Worm (Caenorhabditis elegans) whole organism, L4 larva: Measurements from ENCODE around the gene F54B11.11.

Source experiments
- D1046.2 ChIP-seq: fragments of 200-800 bp; sonication (Bioruptor generic); IDR thresholded peaks from 2 replicates; pipeline ENCODE4 v1.3.6; 2022; ENCODE audit warnings: missing genetic modification characterization, missing compliant biosample characterization
- F10B5.3 ChIP-seq: sonication (generic microtip); optimal IDR thresholded peaks from 2 replicates; lab custom pipeline; 2016; ENCODE audit warnings: mild to moderate bottlenecking, missing genetic modification characterization, missing compliant biosample characterization
- F49E8.2 ChIP-seq: sonication (generic microtip); optimal IDR thresholded peaks from 2 replicates; lab custom pipeline; 2016; ENCODE audit warnings: missing compliant biosample characterization, mild to moderate bottlenecking, missing genetic modification characterization, borderline replicate concordance
- Y48G9A.11 ChIP-seq: fragments of 200-800 bp; sonication (Bioruptor generic); IDR thresholded peaks from 2 replicates; pipeline ENCODE4 v1.3.6; 2022; ENCODE audit warnings: missing genetic modification reagents, missing genetic modification characterization, missing compliant biosample characterization
- aha-1 ChIP-seq: fragments of 150-350 bp; peaks from one replicate; lab custom pipeline; 2014; ENCODE audit warnings: missing biosample characterization, missing genetic modification characterization
- aly-2 ChIP-seq: sonication (generic microtip); optimal IDR thresholded peaks from 2 replicates; lab custom pipeline; 2018; ENCODE audit warnings: missing biosample characterization, missing genetic modification characterization
- arid-1 ChIP-seq: fragments of 200-800 bp; sonication (Bioruptor generic); conservative IDR thresholded peaks from 2 replicates; pipeline ENCODE4 v1.3.6; 2022; ENCODE audit warnings: missing genetic modification reagents, missing genetic modification characterization, missing compliant biosample characterization
- attf-4 ChIP-seq: sonication (generic microtip); optimal IDR thresholded peaks from 3 replicates; lab custom pipeline; 2017; ENCODE audit warnings: missing biosample characterization, missing genetic modification characterization
- ceh-32 ChIP-seq: sonication (generic microtip); optimal IDR thresholded peaks from 2 replicates; lab custom pipeline; 2016; ENCODE audit warnings: mild to moderate bottlenecking, missing genetic modification characterization, missing compliant biosample characterization; ENCODE audit not compliant: poor library complexity
- ceh-44 ChIP-seq: fragments of 200-800 bp; sonication (Bioruptor generic); IDR thresholded peaks from 2 replicates; pipeline ENCODE4 v1.3.6; 2022; ENCODE audit warnings: missing genetic modification reagents, missing genetic modification characterization, missing compliant biosample characterization
- cey-2 ChIP-seq: sonication (generic microtip); optimal IDR thresholded peaks from 3 replicates; lab custom pipeline; 2017; ENCODE audit warnings: missing genetic modification characterization, mild to moderate bottlenecking, missing compliant biosample characterization, antibody characterized with exemption, borderline replicate concordance; ENCODE audit not compliant: insufficient read depth
- daf-16 ChIP-seq, 3 experiments: sonication (generic microtip); optimal IDR thresholded peaks; 2 replicates each; lab custom pipeline; 2016 to 2017; ENCODE audit warnings: missing genetic modification characterization in 3 of 3, missing genetic modification reagents in 3 of 3, mild to moderate bottlenecking in 2 of 3, missing compliant biosample characterization in 2 of 3, missing biosample characterization in 1 of 3, moderate library complexity in 1 of 3
- dpl-1 ChIP-seq: fragments of 150-350 bp; optimal IDR thresholded peaks from 2 replicates; lab custom pipeline; 2014; ENCODE audit warnings: missing biosample characterization, missing genetic modification reagents, missing genetic modification characterization
- dve-1 ChIP-seq: sonication (generic microtip); optimal IDR thresholded peaks from 2 replicates; lab custom pipeline; 2017; ENCODE audit warnings: antibody characterized with exemption, mild to moderate bottlenecking, missing genetic modification characterization, missing compliant biosample characterization; ENCODE audit not compliant: insufficient read depth
- egl-43 ChIP-seq: fragments of 200-800 bp; sonication (Bioruptor generic); IDR thresholded peaks from 2 replicates; pipeline ENCODE4 v1.3.6; 2022; ENCODE audit warnings: missing genetic modification reagents, missing genetic modification characterization, missing compliant biosample characterization
- gei-8 ChIP-seq: fragments of 200-800 bp; sonication (Bioruptor generic); optimal IDR thresholded peaks from 2 replicates; lab custom pipeline; 2018; ENCODE audit warnings: mild to moderate bottlenecking, missing genetic modification characterization, missing compliant biosample characterization
- hif-1 ChIP-seq, 2 experiments: sonication (generic microtip); optimal IDR thresholded peaks; 2 replicates each; lab custom pipeline; 2016 to 2017; ENCODE audit warnings: missing compliant biosample characterization in 2 of 2, missing genetic modification characterization in 2 of 2, missing genetic modification reagents in 2 of 2, missing genotype in 2 of 2, mild to moderate bottlenecking in 1 of 2
- hlh-30 ChIP-seq: sonication (generic microtip); optimal IDR thresholded peaks from 2 replicates; lab custom pipeline; 2017; ENCODE audit warnings: antibody characterized with exemption, mild to moderate bottlenecking, missing genetic modification characterization, missing compliant biosample characterization; ENCODE audit not compliant: insufficient read depth
- hmg-1.1 ChIP-seq: fragments of 200-800 bp; sonication (Bioruptor generic); IDR thresholded peaks from 2 replicates; pipeline ENCODE4 v1.3.6; 2022; ENCODE audit warnings: missing genetic modification reagents, missing genetic modification characterization, missing compliant biosample characterization
- jun-1 ChIP-seq: fragments of 150-350 bp; optimal IDR thresholded peaks from 2 replicates; lab custom pipeline; 2014; ENCODE audit warnings: missing biosample characterization, missing genetic modification reagents, missing genetic modification characterization
- lin-1 ChIP-seq: fragments of 200-800 bp; sonication (Bioruptor generic); IDR thresholded peaks from 2 replicates; pipeline ENCODE4 v1.3.6; 2022; ENCODE audit warnings: missing genetic modification reagents, missing genetic modification characterization, missing compliant biosample characterization
- madf-9 ChIP-seq: fragments of 200-800 bp; sonication (Bioruptor generic); conservative IDR thresholded peaks from 2 replicates; pipeline ENCODE4 v1.3.6; 2022; ENCODE audit warnings: missing genetic modification reagents, missing genetic modification characterization, missing compliant biosample characterization
- mdl-1 ChIP-seq, 2 experiments: fragments of 150-350 bp in 1 of 2; sonication (generic microtip) in 1 of 2; optimal IDR thresholded peaks; 2 replicates each; lab custom pipeline; 2014 to 2017; ENCODE audit warnings: missing biosample characterization in 2 of 2, missing genetic modification characterization in 2 of 2
- mdt-29 ChIP-seq: fragments of 200-800 bp; sonication (Bioruptor generic); IDR thresholded peaks from 2 replicates; pipeline ENCODE4 v1.3.6; 2022; ENCODE audit warnings: missing genetic modification reagents, missing genetic modification characterization, missing compliant biosample characterization
- mep-1 ChIP-seq: fragments of 150-350 bp; sonication (generic microtip); optimal IDR thresholded peaks from 3 replicates; lab custom pipeline; 2014; ENCODE audit warnings: missing biosample characterization, missing genetic modification characterization
- mes-2 ChIP-seq: sonication (generic microtip); optimal IDR thresholded peaks from 2 replicates; lab custom pipeline; 2016; ENCODE audit warnings: missing genotype, mild to moderate bottlenecking, missing genetic modification characterization, missing compliant biosample characterization; ENCODE audit not compliant: poor library complexity, severe bottlenecking
- mxl-3 ChIP-seq: fragments of 200-800 bp; sonication (Bioruptor generic); optimal IDR thresholded peaks from 2 replicates; lab custom pipeline; 2018; ENCODE audit warnings: mild to moderate bottlenecking, missing genetic modification characterization, missing compliant biosample characterization
- nhr-10 ChIP-seq: fragments of 150-350 bp; optimal IDR thresholded peaks from 2 replicates; lab custom pipeline; 2014; ENCODE audit warnings: missing biosample characterization, missing genetic modification characterization
- nhr-102 ChIP-seq: sonication (generic microtip); optimal IDR thresholded peaks from 2 replicates; lab custom pipeline; 2016; ENCODE audit warnings: mild to moderate bottlenecking, missing genetic modification characterization, moderate library complexity, missing compliant biosample characterization
- nhr-25 ChIP-seq: sonication (generic microtip); optimal IDR thresholded peaks from 2 replicates; lab custom pipeline; 2017; ENCODE audit warnings: missing genetic modification characterization, mild to moderate bottlenecking, missing compliant biosample characterization, antibody characterized with exemption, moderate library complexity, borderline replicate concordance; ENCODE audit not compliant: insufficient read depth
- nhr-28 ChIP-seq: fragments of 150-350 bp; optimal IDR thresholded peaks from 2 replicates; lab custom pipeline; 2014; ENCODE audit warnings: missing biosample characterization, missing genetic modification characterization
- nhr-42 ChIP-seq: fragments of 200-800 bp; sonication (Bioruptor generic); IDR thresholded peaks from 2 replicates; pipeline ENCODE4 v1.3.6; 2022; ENCODE audit warnings: missing genetic modification characterization, missing compliant biosample characterization
- php-3 ChIP-seq: fragments of 200-800 bp; sonication (Bioruptor generic); IDR thresholded peaks from 2 replicates; pipeline ENCODE4 v1.3.6; 2022; ENCODE audit warnings: missing genetic modification reagents, missing genetic modification characterization, missing compliant biosample characterization
- rbr-2 ChIP-seq: sonication (generic microtip); optimal IDR thresholded peaks from 2 replicates; lab custom pipeline; 2016; ENCODE audit warnings: missing genotype, missing genetic modification characterization, missing compliant biosample characterization
- spr-1 ChIP-seq: sonication (generic microtip); optimal IDR thresholded peaks from 2 replicates; lab custom pipeline; 2016; ENCODE audit warnings: mild to moderate bottlenecking, missing genetic modification characterization, missing compliant biosample characterization
- tag-97 ChIP-seq: fragments of 200-800 bp; sonication (Bioruptor generic); IDR thresholded peaks from 2 replicates; pipeline ENCODE4 v1.3.6; 2022; ENCODE audit warnings: missing genetic modification characterization, missing compliant biosample characterization
- tra-1 ChIP-seq: fragments of 200-800 bp; sonication (Bioruptor generic); IDR thresholded peaks from 2 replicates; pipeline ENCODE4 v1.3.6; 2022; ENCODE audit warnings: missing genetic modification reagents, missing genetic modification characterization, missing compliant biosample characterization
- unc-130 ChIP-seq: sonication (generic microtip); optimal IDR thresholded peaks from 2 replicates; lab custom pipeline; 2016; ENCODE audit warnings: missing genetic modification reagents, missing genetic modification characterization, missing compliant biosample characterization
- zfp-3 ChIP-seq: fragments of 200-800 bp; sonication (Bioruptor generic); conservative IDR thresholded peaks from 2 replicates; pipeline ENCODE4 v1.3.6; 2022; ENCODE audit warnings: missing genetic modification reagents, missing genetic modification characterization, missing compliant biosample characterization
- ztf-11 ChIP-seq: fragments of 150-350 bp; optimal IDR thresholded peaks from 2 replicates; lab custom pipeline; 2014; ENCODE audit warnings: missing biosample characterization, missing genetic modification characterization
- ztf-7 ChIP-seq: fragments of 150-350 bp; optimal IDR thresholded peaks from 2 replicates; lab custom pipeline; 2014; ENCODE audit warnings: missing biosample characterization, missing genetic modification characterization

F54B11.11 gene

ce11 chrX:13566436-13566835 is 12.1 kb upstream of the F54B11.11 start, which contains the start of gene R01E6.2:
R01E6.2 (minus strand) TSS chrX:13566536.
- TF ChIP-seq Y48G9A.11 (GFP tag; lab: Robert Waterston, UW): no peak
- TF ChIP-seq jun-1 (tag; lab: Kevin White, UChicago): no peak
- TF ChIP-seq zfp-3: no peak

- TF ChIP-seq nhr-102 (tag; lab: Kevin White, UChicago): no peak
These were observed 8.7 kb upstream of the F54B11.11 start, which contains the start of gene R01E6.7 for ce11 chrX:13569854-13570253. R01E6.7 (minus strand) TSS chrX:13569954.

DNA sequence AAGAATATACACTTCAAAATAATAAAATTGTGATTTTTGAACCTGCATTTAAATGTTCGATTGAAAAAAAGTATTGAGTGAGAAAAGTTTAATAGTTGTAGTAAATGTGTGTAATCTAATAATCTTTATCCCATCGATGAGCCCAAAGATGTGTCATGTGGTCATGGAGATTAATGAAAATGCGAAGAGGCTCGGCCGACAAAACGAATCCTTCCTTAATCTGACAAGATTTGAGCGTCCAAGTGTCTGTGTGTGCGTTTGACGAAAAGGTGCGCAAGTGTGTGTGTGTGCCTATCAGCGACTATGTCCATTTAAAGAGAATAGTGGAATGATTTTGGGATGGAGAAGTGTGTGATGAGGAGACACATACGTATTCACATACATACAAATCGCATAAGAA is 4.6 kb upstream of the F54B11.11 start:
- TF ChIP-seq arid-1 (GFP tag; lab: Robert Waterston, UW) (no peak), F10B5.3 (tag; lab: Kevin White, UChicago) (no peak), tra-1 (GFP tag; lab: Robert Waterston, UW) (no peak)
- TF ChIP-seq, all 104 proteins: peak for 0

ce11 chrX:13581820-13582219 is 3.2 kb downstream of the F54B11.11 start, which contains the start of gene F54B11.10:
F54B11.10 (plus strand) TSS chrX:13582120.
- TF ChIP-seq F49E8.2 (tag; lab: Kevin White, UChicago): no peak
- TF ChIP-seq dpl-1: no peak
- TF ChIP-seq nhr-10 (tag; lab: Kevin White, UChicago): no peak
- no peak for TF ChIP-seq ztf-7
- no peak for TF ChIP-seq madf-9 (GFP tag; lab: Robert Waterston, UW)
- no peak for TF ChIP-seq mxl-3 (GFP tag; lab: Kevin White, UChicago)
- no peak for TF ChIP-seq unc-130 (GFP tag; lab: Kevin White, UChicago)
- no peak for TF ChIP-seq attf-4 (tag; lab: Kevin White, UChicago)
- no peak for TF ChIP-seq ceh-32 (tag; lab: Kevin White, UChicago)
- no peak for TF ChIP-seq mdt-29 (GFP tag; lab: Robert Waterston, UW)
- no peak for TF ChIP-seq lin-1

- TF ChIP-seq mdl-1 (tag; optimal IDR thresholded peaks at IDR 0.05; lab: Kevin White, UChicago) (peak in 1 of 2 experiments; percentile 47), nhr-28 (tag; lab: Kevin White, UChicago) (peak; percentile 17), cey-2 (tag; lab: Kevin White, UChicago) (no peak), tag-97 (GFP tag; lab: Robert Waterston, UW) (no peak), ztf-11 (tag; lab: Kevin White, UChicago) (no peak), mes-2 (peak; percentile 60), dve-1 (peak; percentile 8), aha-1 (tag; lab: Kevin White, UChicago) (peak; percentile 99), nhr-42 (GFP tag; lab: Robert Waterston, UW) (0 out of 2 replicates have a peak, but pooled peaks have one; percentile 28), daf-16 (GFP tag; optimal IDR thresholded peaks at IDR 0.05; lab: Kevin White, UChicago) (peak; percentile 18 to 32), daf-16 (tag; optimal IDR thresholded peaks at IDR 0.05; lab: Kevin White, UChicago) (peak; percentile 80), rbr-2 (tag; lab: Kevin White, UChicago) (peak; percentile 36), mxl-3 (GFP tag; lab: Kevin White, UChicago) (peak; percentile 42), mep-1 (tag; lab: Kevin White, UChicago) (peak; percentile 72), php-3 (GFP tag; lab: Robert Waterston, UW) (peak; percentile 78), hmg-1.1 (GFP tag; lab: Robert Waterston, UW) (peak; percentile 48; the same call in 1 of the 2 replicates), spr-1 (tag; lab: Kevin White, UChicago) (peak; percentile 1), gei-8 (GFP tag; lab: Kevin White, UChicago) (no peak), D1046.2 (GFP tag; lab: Robert Waterston, UW) (0 out of 2 replicates have a peak, but pooled peaks have one; percentile 41), hlh-30 (tag; lab: Kevin White, UChicago) (peak; percentile 61), dpl-1 (peak; percentile 13), hif-1 (tag; optimal IDR thresholded peaks at IDR 0.05; lab: Kevin White, UChicago) (peak in 1 of 2 experiments; percentile 42), egl-43 (GFP tag; lab: Robert Waterston, UW) (no peak; the same call in 1 of the 2 replicates), nhr-102 (tag; lab: Kevin White, UChicago) (peak; percentile 65), nhr-25 (peak; percentile 24), aly-2 (tag; lab: Kevin White, UChicago) (no peak), ceh-44 (GFP tag; lab: Robert Waterston, UW) (no peak)
These were observed 5.3 kb downstream of the F54B11.11 start for ce11 chrX:13583895-13584344.
